Worm (Caenorhabditis elegans) whole organism, early embryonic: ENCODE data around the gene Y75B12A.2.

Experiments
- B0310.2 ChIP-seq: sonication (generic microtip); optimal IDR thresholded peaks from 2 replicates; lab custom pipeline; 2016; ENCODE audit warnings: mild to moderate bottlenecking, missing genetic modification characterization, missing compliant biosample characterization
- F13C5.2 ChIP-seq: sonication (generic microtip); optimal IDR thresholded peaks from 2 replicates; lab custom pipeline; 2017; ENCODE audit warnings: mild to moderate bottlenecking, missing genetic modification characterization, inconsistent platforms, missing compliant biosample characterization
- aly-1 ChIP-seq: sonication (generic microtip); optimal IDR thresholded peaks from 2 replicates; lab custom pipeline; 2016; ENCODE audit warnings: missing genetic modification characterization, missing compliant biosample characterization
- ama-1 ChIP-seq: fragments of 150-350 bp; optimal IDR thresholded peaks from 2 replicates; lab custom pipeline; 2014
- ceh-13 ChIP-seq: fragments of 200-800 bp; sonication (Bioruptor generic); optimal IDR thresholded peaks from 2 replicates; lab custom pipeline; 2018; ENCODE audit warnings: mild to moderate bottlenecking, missing genetic modification characterization, missing compliant biosample characterization
- ceh-36 ChIP-seq: sonication (generic microtip); optimal IDR thresholded peaks from 2 replicates; lab custom pipeline; 2016; ENCODE audit warnings: missing genetic modification characterization, inconsistent platforms, missing compliant biosample characterization
- ets-7 ChIP-seq: sonication (generic microtip); optimal IDR thresholded peaks from 2 replicates; lab custom pipeline; 2016; ENCODE audit warnings: missing genotype, missing genetic modification characterization, missing compliant biosample characterization
- flt-1 ChIP-seq: fragments of 200-800 bp; sonication (Bioruptor generic); IDR thresholded peaks from 2 replicates; pipeline ENCODE4 v1.3.6; 2022; ENCODE audit warnings: missing genetic modification characterization, missing compliant biosample characterization
- hmbx-1 ChIP-seq: sonication (generic microtip); optimal IDR thresholded peaks from 2 replicates; lab custom pipeline; 2016; ENCODE audit warnings: mild to moderate bottlenecking, missing genetic modification characterization, missing compliant biosample characterization
- hmg-4 ChIP-seq: fragments of 200-800 bp; sonication (Bioruptor generic); optimal IDR thresholded peaks from 2 replicates; lab custom pipeline; 2018; ENCODE audit warnings: mild to moderate bottlenecking, missing genetic modification characterization, missing compliant biosample characterization
- hnd-1 ChIP-seq: sonication (generic microtip); optimal IDR thresholded peaks from 2 replicates; lab custom pipeline; 2016; ENCODE audit warnings: missing genetic modification characterization, missing compliant biosample characterization
- pes-1 ChIP-seq: fragments of 200-800 bp; sonication (Bioruptor generic); IDR thresholded peaks from 2 replicates; pipeline ENCODE4 v1.3.6; 2022; ENCODE audit warnings: missing genetic modification reagents, missing genetic modification characterization, missing compliant biosample characterization
- scrt-1 ChIP-seq: fragments of 200-800 bp; sonication (Bioruptor generic); IDR thresholded peaks from 2 replicates; pipeline ENCODE4 v1.3.6; 2022; ENCODE audit warnings: missing genetic modification characterization, missing compliant biosample characterization
- sea-1 ChIP-seq: fragments of 200-800 bp; sonication (Bioruptor generic); conservative IDR thresholded peaks from 2 replicates; pipeline ENCODE4 v1.3.6; 2022; ENCODE audit warnings: missing genetic modification characterization, missing compliant biosample characterization
- tbx-11 ChIP-seq: fragments of 200-800 bp; sonication (Bioruptor generic); IDR thresholded peaks from 2 replicates; pipeline ENCODE4 v1.3.6; 2022; ENCODE audit warnings: missing genetic modification characterization, missing compliant biosample characterization
- tbx-37 ChIP-seq: fragments of 200-800 bp; sonication (Bioruptor generic); conservative IDR thresholded peaks from 2 replicates; pipeline ENCODE4 v1.3.6; 2022; ENCODE audit warnings: missing genetic modification reagents, missing genetic modification characterization, missing compliant biosample characterization
- tra-4 ChIP-seq: sonication (generic microtip); optimal IDR thresholded peaks from 2 replicates; lab custom pipeline; 2017; ENCODE audit warnings: missing genetic modification characterization, missing compliant biosample characterization

Gene Y75B12A.2

ce11 chrV:15127413-15127812, 18.1 kb downstream of the Y75B12A.2 start, which contains the start of gene srj-27:
TSS of gene srj-27 (minus strand) at chrV:15127513.
- TF ChIP-seq aly-1 (tag; lab: Kevin White, UChicago): no peak
- no peak for TF ChIP-seq B0310.2 (tag; lab: Kevin White, UChicago)
- no peak for TF ChIP-seq ets-7 (tag; lab: Kevin White, UChicago)
- TF ChIP-seq hnd-1: no peak
- TF ChIP-seq hmg-4 (GFP tag; lab: Kevin White, UChicago): no peak
- no peak for TF ChIP-seq F13C5.2 (tag; lab: Kevin White, UChicago)
- TF ChIP-seq ceh-13 (GFP tag; lab: Kevin White, UChicago): no peak
- TF ChIP-seq hmbx-1: no peak
- TF ChIP-seq sea-1: no peak
- no peak for TF ChIP-seq tbx-37
- no peak for TF ChIP-seq pes-1 (GFP tag; lab: Robert Waterston, UW)
- no peak for TF ChIP-seq flt-1 (GFP tag; lab: Robert Waterston, UW)
- no peak for TF ChIP-seq tbx-11 (GFP tag; lab: Robert Waterston, UW)
- TF ChIP-seq ama-1 (lab: Kevin White, UChicago): no peak
- TF ChIP-seq tra-4 (tag; lab: Kevin White, UChicago): no peak
- TF ChIP-seq scrt-1 (GFP tag; lab: Robert Waterston, UW): no peak
- TF ChIP-seq ceh-36 (tag; lab: Kevin White, UChicago): no peak

ce11 chrV:15127955-15128354, 18.6 kb downstream of the Y75B12A.2 start, which contains the start of gene srr-7:
TSS of gene srr-7 (plus strand) at chrV:15128255.
- TF ChIP-seq tbx-11 (GFP tag; lab: Robert Waterston, UW): no peak
- no peak for TF ChIP-seq F13C5.2 (tag; lab: Kevin White, UChicago)
- no peak for TF ChIP-seq hmbx-1
- TF ChIP-seq scrt-1 (GFP tag; lab: Robert Waterston, UW): no peak
- TF ChIP-seq sea-1: no peak
- no peak for TF ChIP-seq ceh-13 (GFP tag; lab: Kevin White, UChicago)
- no peak for TF ChIP-seq pes-1 (GFP tag; lab: Robert Waterston, UW)
- no peak for TF ChIP-seq tbx-37
- TF ChIP-seq aly-1 (tag; lab: Kevin White, UChicago): no peak
- TF ChIP-seq ama-1 (lab: Kevin White, UChicago): no peak
- TF ChIP-seq hmg-4 (GFP tag; lab: Kevin White, UChicago): no peak

- TF ChIP-seq ceh-36 (tag; lab: Kevin White, UChicago) (no peak), tbx-11 (GFP tag; lab: Robert Waterston, UW) (no peak), F13C5.2 (tag; lab: Kevin White, UChicago) (no peak), pes-1 (GFP tag; lab: Robert Waterston, UW) (no peak), hmg-4 (GFP tag; lab: Kevin White, UChicago) (no peak), ets-7 (tag; lab: Kevin White, UChicago) (no peak), ama-1 (lab: Kevin White, UChicago) (no peak), aly-1 (tag; lab: Kevin White, UChicago) (no peak)
Observed at ce11 chrV:15132423-15132822, 23.1 kb downstream of the Y75B12A.2 start, which contains the start of gene str-171. TSS of gene str-171 (minus strand) at chrV:15132523.

ce11 chrV:15133812-15134211, 24.5 kb downstream of the Y75B12A.2 start:
- TF ChIP-seq tbx-11 (GFP tag; lab: Robert Waterston, UW): no peak
- no peak for TF ChIP-seq B0310.2 (tag; lab: Kevin White, UChicago)
- no peak for TF ChIP-seq scrt-1 (GFP tag; lab: Robert Waterston, UW)
- no peak for TF ChIP-seq ceh-36 (tag; lab: Kevin White, UChicago)
- TF ChIP-seq hmbx-1: no peak
- TF ChIP-seq ceh-13 (GFP tag; lab: Kevin White, UChicago): no peak
- no peak for TF ChIP-seq aly-1 (tag; lab: Kevin White, UChicago)
- TF ChIP-seq hmg-4 (GFP tag; lab: Kevin White, UChicago): no peak
- no peak for TF ChIP-seq sea-1
- no peak for TF ChIP-seq hnd-1
- TF ChIP-seq ets-7 (tag; lab: Kevin White, UChicago): no peak
- TF ChIP-seq pes-1 (GFP tag; lab: Robert Waterston, UW): no peak
- no peak for TF ChIP-seq ama-1 (lab: Kevin White, UChicago)
- no peak for TF ChIP-seq tra-4 (tag; lab: Kevin White, UChicago)
- TF ChIP-seq tbx-37: no peak
- TF ChIP-seq flt-1 (GFP tag; lab: Robert Waterston, UW): no peak

- peak; percentile 42; the same call in 1 of the 2 replicates for TF ChIP-seq tbx-37
- TF ChIP-seq hnd-1: no peak
- no peak for TF ChIP-seq ceh-13 (GFP tag; lab: Kevin White, UChicago)
- TF ChIP-seq ama-1 (lab: Kevin White, UChicago): no peak
- TF ChIP-seq scrt-1 (GFP tag; lab: Robert Waterston, UW): no peak
- no peak for TF ChIP-seq hmg-4 (GFP tag; lab: Kevin White, UChicago)
Observed at ce11 chrV:15136772-15137171, 27.4 kb downstream of the Y75B12A.2 start, which contains the start of gene aipl-1. TSS of gene aipl-1 (minus strand) at chrV:15136801.

ce11 chrV:15139811-15140210, 30.5 kb downstream of the Y75B12A.2 start:
- TF ChIP-seq F13C5.2 (tag; lab: Kevin White, UChicago): no peak
- no peak for TF ChIP-seq ceh-13 (GFP tag; lab: Kevin White, UChicago)
- TF ChIP-seq hnd-1: no peak
- no peak for TF ChIP-seq B0310.2 (tag; lab: Kevin White, UChicago)
- TF ChIP-seq tra-4 (tag; lab: Kevin White, UChicago): no peak
- no peak for TF ChIP-seq ama-1 (lab: Kevin White, UChicago)
- no peak for TF ChIP-seq tbx-11 (GFP tag; lab: Robert Waterston, UW)
- TF ChIP-seq pes-1 (GFP tag; lab: Robert Waterston, UW): no peak
- TF ChIP-seq tbx-37: no peak
- no peak for TF ChIP-seq ets-7 (tag; lab: Kevin White, UChicago)
- no peak for TF ChIP-seq aly-1 (tag; lab: Kevin White, UChicago)
- TF ChIP-seq hmg-4 (GFP tag; lab: Kevin White, UChicago): no peak
- no peak for TF ChIP-seq sea-1
- TF ChIP-seq flt-1 (GFP tag; lab: Robert Waterston, UW): no peak
- no peak for TF ChIP-seq hmbx-1
- TF ChIP-seq ceh-36 (tag; lab: Kevin White, UChicago): no peak
- TF ChIP-seq scrt-1 (GFP tag; lab: Robert Waterston, UW): no peak

- TF ChIP-seq ets-7 (tag; lab: Kevin White, UChicago) (no peak), tbx-37 (no peak), hnd-1 (no peak), F13C5.2 (tag; lab: Kevin White, UChicago) (no peak)
Observed at ce11 chrV:15140247-15140646, 30.9 kb downstream of the Y75B12A.2 start, which contains the start of gene K08F9.3. TSS of gene K08F9.3 (plus strand) at chrV:15140547.
